Worm (Caenorhabditis elegans) whole organism, early embryonic: ENCODE data around the gene T23G7.3.

Experiments
- B0310.2 ChIP-seq: sonication (generic microtip); optimal IDR thresholded peaks from 2 replicates; lab custom pipeline; 2016; ENCODE audit warnings: mild to moderate bottlenecking, missing genetic modification characterization, missing compliant biosample characterization
- F13C5.2 ChIP-seq: sonication (generic microtip); optimal IDR thresholded peaks from 2 replicates; lab custom pipeline; 2017; ENCODE audit warnings: mild to moderate bottlenecking, missing genetic modification characterization, inconsistent platforms, missing compliant biosample characterization
- aly-1 ChIP-seq: sonication (generic microtip); optimal IDR thresholded peaks from 2 replicates; lab custom pipeline; 2016; ENCODE audit warnings: missing genetic modification characterization, missing compliant biosample characterization
- ama-1 ChIP-seq: fragments of 150-350 bp; optimal IDR thresholded peaks from 2 replicates; lab custom pipeline; 2014
- ceh-13 ChIP-seq: fragments of 200-800 bp; sonication (Bioruptor generic); optimal IDR thresholded peaks from 2 replicates; lab custom pipeline; 2018; ENCODE audit warnings: mild to moderate bottlenecking, missing genetic modification characterization, missing compliant biosample characterization
- ceh-36 ChIP-seq: sonication (generic microtip); optimal IDR thresholded peaks from 2 replicates; lab custom pipeline; 2016; ENCODE audit warnings: missing genetic modification characterization, inconsistent platforms, missing compliant biosample characterization
- ets-7 ChIP-seq: sonication (generic microtip); optimal IDR thresholded peaks from 2 replicates; lab custom pipeline; 2016; ENCODE audit warnings: missing genotype, missing genetic modification characterization, missing compliant biosample characterization
- flt-1 ChIP-seq: fragments of 200-800 bp; sonication (Bioruptor generic); IDR thresholded peaks from 2 replicates; pipeline ENCODE4 v1.3.6; 2022; ENCODE audit warnings: missing genetic modification characterization, missing compliant biosample characterization
- hmbx-1 ChIP-seq: sonication (generic microtip); optimal IDR thresholded peaks from 2 replicates; lab custom pipeline; 2016; ENCODE audit warnings: mild to moderate bottlenecking, missing genetic modification characterization, missing compliant biosample characterization
- hmg-4 ChIP-seq: fragments of 200-800 bp; sonication (Bioruptor generic); optimal IDR thresholded peaks from 2 replicates; lab custom pipeline; 2018; ENCODE audit warnings: mild to moderate bottlenecking, missing genetic modification characterization, missing compliant biosample characterization
- hnd-1 ChIP-seq: sonication (generic microtip); optimal IDR thresholded peaks from 2 replicates; lab custom pipeline; 2016; ENCODE audit warnings: missing genetic modification characterization, missing compliant biosample characterization
- pes-1 ChIP-seq: fragments of 200-800 bp; sonication (Bioruptor generic); IDR thresholded peaks from 2 replicates; pipeline ENCODE4 v1.3.6; 2022; ENCODE audit warnings: missing genetic modification reagents, missing genetic modification characterization, missing compliant biosample characterization
- scrt-1 ChIP-seq: fragments of 200-800 bp; sonication (Bioruptor generic); IDR thresholded peaks from 2 replicates; pipeline ENCODE4 v1.3.6; 2022; ENCODE audit warnings: missing genetic modification characterization, missing compliant biosample characterization
- sea-1 ChIP-seq: fragments of 200-800 bp; sonication (Bioruptor generic); conservative IDR thresholded peaks from 2 replicates; pipeline ENCODE4 v1.3.6; 2022; ENCODE audit warnings: missing genetic modification characterization, missing compliant biosample characterization
- tbx-11 ChIP-seq: fragments of 200-800 bp; sonication (Bioruptor generic); IDR thresholded peaks from 2 replicates; pipeline ENCODE4 v1.3.6; 2022; ENCODE audit warnings: missing genetic modification characterization, missing compliant biosample characterization
- tbx-37 ChIP-seq: fragments of 200-800 bp; sonication (Bioruptor generic); conservative IDR thresholded peaks from 2 replicates; pipeline ENCODE4 v1.3.6; 2022; ENCODE audit warnings: missing genetic modification reagents, missing genetic modification characterization, missing compliant biosample characterization
- tra-4 ChIP-seq: sonication (generic microtip); optimal IDR thresholded peaks from 2 replicates; lab custom pipeline; 2017; ENCODE audit warnings: missing genetic modification characterization, missing compliant biosample characterization

The T23G7.3 gene

ce11 chrII:9171466-9172187 lies 4.0 kb upstream of the T23G7.3 start:
- TF ChIP-seq tra-4 (tag; lab: Kevin White, UChicago) = no peak
- no peak for TF ChIP-seq hmbx-1 (tag; lab: Kevin White, UChicago)
- no peak for TF ChIP-seq sea-1 (GFP tag; lab: Robert Waterston, UW)
- no peak for TF ChIP-seq aly-1
- no peak for TF ChIP-seq pes-1 (GFP tag; lab: Robert Waterston, UW)
- no peak for TF ChIP-seq tbx-11 (GFP tag; lab: Robert Waterston, UW)
- no peak for TF ChIP-seq ceh-36
- TF ChIP-seq tbx-37 (GFP tag; lab: Robert Waterston, UW) = no peak
- TF ChIP-seq hmg-4 (GFP tag; lab: Kevin White, UChicago) = no peak
- TF ChIP-seq ceh-13 = no peak
- TF ChIP-seq flt-1 (GFP tag; lab: Robert Waterston, UW) = no peak
- no peak for TF ChIP-seq ama-1 (lab: Kevin White, UChicago)
- TF ChIP-seq ets-7 = no peak
- no peak for TF ChIP-seq hnd-1 (tag; lab: Kevin White, UChicago)
- no peak for TF ChIP-seq B0310.2
- TF ChIP-seq scrt-1 (GFP tag; lab: Robert Waterston, UW) = no peak
- TF ChIP-seq F13C5.2 (tag; lab: Kevin White, UChicago) = no peak

- TF ChIP-seq ceh-36 (no peak), sea-1 (GFP tag; lab: Robert Waterston, UW) (no peak), pes-1 (GFP tag; lab: Robert Waterston, UW) (no peak), hmg-4 (GFP tag; lab: Kevin White, UChicago) (no peak), ama-1 (lab: Kevin White, UChicago) (no peak), flt-1 (GFP tag; lab: Robert Waterston, UW) (no peak), tbx-37 (GFP tag; lab: Robert Waterston, UW) (no peak), tbx-11 (GFP tag; lab: Robert Waterston, UW) (no peak), B0310.2 (no peak), scrt-1 (GFP tag; lab: Robert Waterston, UW) (no peak), F13C5.2 (tag; lab: Kevin White, UChicago) (no peak)
Observed at ce11 chrII:9170851-9171250, 3.2 kb upstream of the T23G7.3 start.

DNA sequence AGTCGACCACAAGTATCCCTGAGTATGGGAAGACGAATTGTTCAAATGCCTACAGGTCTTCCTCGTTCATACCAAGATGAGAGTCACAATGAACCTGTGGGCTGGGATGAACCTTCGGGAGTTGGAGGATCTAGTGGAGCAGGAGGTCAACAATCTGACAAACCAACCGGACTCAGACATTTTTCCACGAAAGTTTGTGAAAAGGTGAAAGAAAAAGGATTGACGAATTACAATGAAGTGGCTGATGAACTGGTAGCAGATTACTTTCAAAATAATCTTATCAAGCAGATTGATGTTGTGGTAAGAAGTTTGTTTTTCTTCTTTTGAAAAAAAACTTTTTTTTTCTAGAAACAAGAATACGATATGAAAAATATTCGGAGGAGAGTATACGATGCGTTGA lies 2.4 kb upstream of the T23G7.3 start:
- TF ChIP-seq ceh-36 (no peak), hnd-1 (tag; lab: Kevin White, UChicago) (no peak), tra-4 (tag; lab: Kevin White, UChicago) (no peak), ceh-13 (no peak), aly-1 (no peak), flt-1 (GFP tag; lab: Robert Waterston, UW) (no peak), ets-7 (no peak), pes-1 (GFP tag; lab: Robert Waterston, UW) (no peak), hmbx-1 (tag; lab: Kevin White, UChicago) (no peak), tbx-11 (GFP tag; lab: Robert Waterston, UW) (no peak), B0310.2 (no peak), ama-1 (lab: Kevin White, UChicago) (no peak), hmg-4 (GFP tag; lab: Kevin White, UChicago) (no peak)

DNA sequence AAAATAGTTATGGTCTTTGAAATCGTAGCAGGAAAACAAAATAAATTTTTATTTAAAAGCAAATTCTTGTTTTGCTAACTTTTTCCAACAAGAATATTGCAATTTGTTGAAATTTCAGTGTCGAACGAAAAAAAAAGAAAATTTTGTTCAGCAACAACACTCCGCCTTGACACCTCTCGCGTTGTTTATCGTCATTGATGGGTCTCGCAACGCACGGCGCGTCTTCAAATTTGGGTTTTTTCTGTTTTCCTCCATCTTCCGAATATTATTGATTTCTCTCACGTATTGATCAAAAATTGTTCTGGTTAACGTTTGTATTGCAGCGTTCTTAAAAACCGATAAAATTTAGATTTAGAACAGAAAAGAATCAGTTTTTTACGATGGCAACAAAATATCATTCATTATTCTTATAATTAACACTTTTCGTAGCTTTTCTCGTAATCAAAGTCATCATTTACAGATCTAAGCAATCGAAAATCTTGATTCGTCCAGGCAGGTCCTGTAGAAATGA lies 1.9 kb upstream of the T23G7.3 start, which contains the start of gene dpl-1:
Gene dpl-1, plus strand, starts transcription at position 461 of the 511 bp plus-strand sequence.
- TF ChIP-seq aly-1 = no peak
- TF ChIP-seq tbx-37 (GFP tag; lab: Robert Waterston, UW) = no peak
- no peak for TF ChIP-seq pes-1 (GFP tag; lab: Robert Waterston, UW)
- no peak for TF ChIP-seq ets-7
- no peak for TF ChIP-seq hmg-4 (GFP tag; lab: Kevin White, UChicago)
- no peak for TF ChIP-seq ceh-13
- TF ChIP-seq scrt-1 (GFP tag; lab: Robert Waterston, UW) = no peak
- no peak for TF ChIP-seq ceh-36
- no peak for TF ChIP-seq ama-1 (lab: Kevin White, UChicago)
- no peak for TF ChIP-seq B0310.2
- no peak for TF ChIP-seq tra-4 (tag; lab: Kevin White, UChicago)
- TF ChIP-seq flt-1 (GFP tag; lab: Robert Waterston, UW) = no peak
- no peak for TF ChIP-seq hmbx-1 (tag; lab: Kevin White, UChicago)
- no peak for TF ChIP-seq F13C5.2 (tag; lab: Kevin White, UChicago)

DNA sequence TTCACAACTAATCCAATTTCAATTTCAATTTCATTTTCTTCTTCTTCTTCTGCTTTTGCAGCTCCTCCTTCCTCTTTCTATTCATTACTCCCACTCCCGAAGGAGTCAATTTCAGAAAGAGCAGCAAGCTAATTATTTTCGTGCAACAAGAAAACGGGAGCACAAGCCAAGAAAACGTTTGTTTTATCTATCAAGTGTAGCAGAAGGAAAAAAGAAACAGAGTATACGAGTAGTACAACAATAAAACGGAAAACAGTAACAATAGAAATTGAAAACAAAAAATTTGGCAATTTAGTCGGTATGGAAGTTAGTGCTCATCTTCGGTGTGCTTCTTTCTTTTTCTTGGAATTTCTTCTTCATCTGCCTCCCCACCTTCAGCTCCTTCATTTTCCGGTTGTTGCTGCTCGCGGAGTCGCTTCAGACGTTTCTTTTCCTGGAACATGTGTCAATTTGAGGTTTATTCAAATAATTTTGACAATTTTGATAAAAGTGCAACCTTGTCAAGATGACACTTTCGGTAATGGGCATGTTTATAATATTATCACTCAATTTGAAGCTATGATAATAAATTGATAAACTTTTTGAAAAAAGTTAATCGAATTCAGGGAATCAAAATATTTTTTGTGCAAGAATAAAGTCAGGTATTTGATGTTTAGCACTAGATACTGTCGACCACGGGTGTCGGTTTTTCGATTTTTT lies 1.7 kb downstream of the T23G7.3 start, which contains the start of gene W07A12.8:
Gene W07A12.8, minus strand, starts transcription at position 51 of the 699 bp plus-strand sequence.
- TF ChIP-seq ets-7 = no peak
- TF ChIP-seq tra-4 (tag; lab: Kevin White, UChicago) = no peak
- TF ChIP-seq B0310.2 = no peak
- no peak for TF ChIP-seq ceh-36

- TF ChIP-seq ceh-13 (no peak), ama-1 (lab: Kevin White, UChicago) (peak; percentile 26)
Observed at ce11 chrII:9163348-9163747, 4.3 kb downstream of the T23G7.3 start.

DNA sequence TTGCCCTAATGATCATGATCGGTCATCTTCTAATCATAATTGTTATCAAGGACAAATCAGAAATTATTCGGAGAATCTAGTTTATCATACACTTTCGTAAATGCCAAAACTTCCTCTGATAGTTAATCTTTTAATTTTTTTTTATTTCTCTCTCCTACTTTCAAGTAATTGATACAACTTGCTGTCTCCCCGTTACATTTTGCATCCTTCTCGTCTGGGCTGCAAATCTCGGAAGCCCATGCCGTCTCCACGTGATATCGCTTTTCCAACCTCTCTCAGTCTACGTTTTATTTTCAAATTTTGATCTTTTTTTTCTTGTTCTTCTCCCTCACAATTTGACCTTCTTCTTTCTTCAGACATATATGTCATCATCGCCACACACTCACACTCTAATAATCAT lies 6.6 kb downstream of the T23G7.3 start, which contains the start of gene rhy-1:
Gene rhy-1, plus strand, starts transcription at position 357 of the 400 bp plus-strand sequence.
- TF ChIP-seq ceh-13 (no peak), aly-1 (no peak), pes-1 (GFP tag; lab: Robert Waterston, UW) (no peak), hmg-4 (GFP tag; lab: Kevin White, UChicago) (no peak), tbx-11 (GFP tag; lab: Robert Waterston, UW) (no peak), sea-1 (GFP tag; lab: Robert Waterston, UW) (no peak), tra-4 (tag; lab: Kevin White, UChicago) (no peak), hnd-1 (tag; lab: Kevin White, UChicago) (no peak), hmbx-1 (tag; lab: Kevin White, UChicago) (no peak), flt-1 (GFP tag; lab: Robert Waterston, UW) (no peak), tbx-37 (GFP tag; lab: Robert Waterston, UW) (no peak)
